Fruit fly (Drosophila melanogaster) whole organism, embryonic: ENCODE data around the gene Rpt6.
A peak's percentile ranks its signal among the peaks of the same experiment; 100 is the strongest.

ENCODE experiments used
- Aef1 ChIP-seq: fragments of 200-800 bp; sonication (Bioruptor generic); IDR thresholded peaks from 3 replicates; pipeline ENCODE4 v1.3.6; 2022; ENCODE audit warnings: missing biosample characterization, missing genetic modification characterization
- Bgb ChIP-seq: fragments of 200-800 bp; sonication (Bioruptor generic); IDR thresholded peaks from 2 replicates; pipeline ENCODE4 v1.3.6; 2022; ENCODE audit warnings: missing biosample characterization, missing genetic modification characterization; ENCODE audit not compliant: partially characterized antibody
- CG1024 ChIP-seq: fragments of 200-800 bp; sonication (Bioruptor generic); IDR thresholded peaks from 2 replicates; pipeline ENCODE4 v1.3.6; 2022; ENCODE audit warnings: missing biosample characterization, missing genetic modification characterization
- CG10366 ChIP-seq: fragments of 200-800 bp; sonication (Bioruptor generic); IDR thresholded peaks from 2 replicates; pipeline ENCODE4 v1.3.6; 2022; ENCODE audit warnings: missing biosample characterization, missing genetic modification characterization
- CG11456 ChIP-seq: fragments of 200-800 bp; sonication (Bioruptor generic); IDR thresholded peaks from 3 replicates; pipeline ENCODE4 v1.3.6; 2022; ENCODE audit warnings: missing biosample characterization, missing genetic modification characterization
- CG12391 ChIP-seq: fragments of 200-800 bp; sonication (Bioruptor generic); optimal IDR thresholded peaks from 3 replicates; lab custom pipeline; 2018; ENCODE audit warnings: missing biosample characterization, mild to moderate bottlenecking, missing genetic modification characterization, moderate library complexity
- CG15696 ChIP-seq: fragments of 200-800 bp; sonication (Bioruptor generic); optimal IDR thresholded peaks from 2 replicates; lab custom pipeline; 2019; ENCODE audit warnings: missing biosample characterization, mild to moderate bottlenecking, missing genetic modification characterization, moderate library complexity
- CG17186 ChIP-seq: fragments of 200-800 bp; sonication (Bioruptor generic); optimal IDR thresholded peaks from 3 replicates; lab custom pipeline; 2017; ENCODE audit warnings: missing biosample characterization, missing genetic modification reagents, missing genetic modification characterization
- CG2712 ChIP-seq: fragments of 200-800 bp; optimal IDR thresholded peaks from 3 replicates; lab custom pipeline; 2019; ENCODE audit warnings: missing biosample characterization, mild to moderate bottlenecking, missing genetic modification characterization, moderate library complexity
- CG30020 ChIP-seq: fragments of 200-800 bp; optimal IDR thresholded peaks from 2 replicates; lab custom pipeline; 2019; ENCODE audit warnings: missing biosample characterization, mild to moderate bottlenecking, missing genetic modification characterization, moderate library complexity
- CG3065 ChIP-seq: fragments of 200-800 bp; sonication (Bioruptor generic); optimal IDR thresholded peaks from 2 replicates; lab custom pipeline; 2016; ENCODE audit warnings: missing biosample characterization, missing genetic modification characterization
- CG31365 ChIP-seq: fragments of 200-800 bp; sonication (Bioruptor generic); optimal IDR thresholded peaks from 2 replicates; lab custom pipeline; 2018; ENCODE audit warnings: missing biosample characterization, mild to moderate bottlenecking, missing genetic modification characterization
- CG34224 ChIP-seq: fragments of 200-800 bp; sonication (Bioruptor generic); IDR thresholded peaks from 3 replicates; pipeline ENCODE4 v1.3.6; 2022; ENCODE audit warnings: missing biosample characterization, missing genetic modification characterization; ENCODE audit not compliant: partially characterized antibody
- CG3847 ChIP-seq: fragments of 200-800 bp; sonication (Bioruptor generic); IDR thresholded peaks from 2 replicates; pipeline ENCODE4 v1.3.6; 2022; ENCODE audit warnings: missing biosample characterization, missing genetic modification characterization
- CG4282 ChIP-seq: fragments of 200-800 bp; sonication (Bioruptor generic); optimal IDR thresholded peaks from 2 replicates; lab custom pipeline; 2016; ENCODE audit warnings: missing biosample characterization, missing genetic modification characterization
- CG4424 ChIP-seq: fragments of 200-800 bp; sonication (Bioruptor generic); optimal IDR thresholded peaks from 3 replicates; lab custom pipeline; 2016; ENCODE audit warnings: missing biosample characterization, missing genetic modification characterization
- CG6765 ChIP-seq: fragments of 200-800 bp; sonication (Bioruptor generic); optimal IDR thresholded peaks from 3 replicates; lab custom pipeline; 2017; ENCODE audit warnings: missing biosample characterization, mild to moderate bottlenecking, missing genetic modification characterization
- CG6813 ChIP-seq: fragments of 200-800 bp; sonication (Bioruptor generic); optimal IDR thresholded peaks from 2 replicates; lab custom pipeline; 2017; ENCODE audit warnings: missing biosample characterization, missing genetic modification characterization, mild to moderate bottlenecking, moderate library complexity, missing genetic modification reagents
- CG8290 ChIP-seq, 3 experiments: fragments of 200-800 bp; sonication (Bioruptor generic); optimal IDR thresholded peaks; 2 replicates each; lab custom pipeline; 2016 to 2019; ENCODE audit warnings: missing biosample characterization in 3 of 3, missing genetic modification characterization in 3 of 3, mild to moderate bottlenecking in 2 of 3, moderate library complexity in 1 of 3
- CG8359 ChIP-seq: fragments of 200-800 bp; sonication (Bioruptor generic); optimal IDR thresholded peaks from 2 replicates; lab custom pipeline; 2017; ENCODE audit warnings: missing biosample characterization, mild to moderate bottlenecking, missing genetic modification characterization, borderline replicate concordance
- CG8388 ChIP-seq: fragments of 200-800 bp; sonication (Bioruptor generic); optimal IDR thresholded peaks from 2 replicates; lab custom pipeline; 2019; ENCODE audit warnings: missing biosample characterization, mild to moderate bottlenecking, missing genetic modification characterization, moderate library complexity
- CG8765 ChIP-seq: fragments of 200-800 bp; sonication (Bioruptor generic); IDR thresholded peaks from 2 replicates; pipeline ENCODE4 v1.3.6; 2022; ENCODE audit warnings: missing biosample characterization, missing genetic modification characterization
- CG9437 ChIP-seq: fragments of 200-800 bp; sonication (Bioruptor generic); optimal IDR thresholded peaks from 2 replicates; lab custom pipeline; 2018; ENCODE audit warnings: missing biosample characterization, mild to moderate bottlenecking, missing genetic modification characterization
- Deaf1 ChIP-seq: fragments of 200-800 bp; optimal IDR thresholded peaks from 3 replicates; lab custom pipeline; 2019; ENCODE audit warnings: missing biosample characterization, mild to moderate bottlenecking, missing genetic modification characterization, moderate library complexity
- Dref ChIP-seq: fragments of 200-800 bp; sonication (Bioruptor generic); IDR thresholded peaks from 2 replicates; pipeline ENCODE4 v1.3.6; 2022; ENCODE audit warnings: missing biosample characterization, missing genetic modification characterization
- Drgx ChIP-seq: fragments of 200-800 bp; sonication (Bioruptor generic); IDR thresholded peaks from 2 replicates; pipeline ENCODE4 v1.3.6; 2022; ENCODE audit warnings: missing biosample characterization, missing genetic modification characterization
- E2f1 ChIP-seq: fragments of 200-800 bp; sonication (Bioruptor generic); IDR thresholded peaks from 2 replicates; pipeline ENCODE4 v1.3.6; 2022; ENCODE audit warnings: missing biosample characterization, missing genetic modification characterization
- Fer1 ChIP-seq: fragments of 200-800 bp; sonication (Bioruptor generic); optimal IDR thresholded peaks from 2 replicates; lab custom pipeline; 2017; ENCODE audit warnings: missing biosample characterization, mild to moderate bottlenecking, missing genetic modification characterization
- GATAe ChIP-seq: fragments of 200-800 bp; sonication (Bioruptor generic); conservative IDR thresholded peaks from 2 replicates; pipeline ENCODE4 v1.3.6; 2022; ENCODE audit warnings: missing biosample characterization, missing genetic modification characterization
- HLH4C ChIP-seq: fragments of 200-800 bp; sonication (Bioruptor generic); IDR thresholded peaks from 3 replicates; pipeline ENCODE4 v1.3.6; 2022; ENCODE audit warnings: missing biosample characterization, missing genetic modification characterization; ENCODE audit not compliant: partially characterized antibody
- Hey ChIP-seq: fragments of 200-800 bp; sonication (Bioruptor generic); optimal IDR thresholded peaks from 3 replicates; lab custom pipeline; 2018; ENCODE audit warnings: missing biosample characterization, mild to moderate bottlenecking, missing genetic modification characterization
- Jarid2 ChIP-seq: fragments of 200-800 bp; sonication (Bioruptor generic); optimal IDR thresholded peaks from 3 replicates; lab custom pipeline; 2017; ENCODE audit warnings: mild to moderate bottlenecking, missing biosample characterization, missing genetic modification reagents, missing genetic modification characterization
- Mrtf ChIP-seq: fragments of 200-800 bp; sonication (Bioruptor generic); IDR thresholded peaks from 3 replicates; pipeline ENCODE4 v1.3.6; 2022; ENCODE audit warnings: missing biosample characterization, missing genetic modification characterization
- Opbp ChIP-seq: fragments of 200-800 bp; sonication (Bioruptor generic); IDR thresholded peaks from 3 replicates; pipeline ENCODE4 v1.3.6; 2022; ENCODE audit warnings: missing biosample characterization, missing genetic modification characterization; ENCODE audit not compliant: partially characterized antibody
- Six4 ChIP-seq: fragments of 200-800 bp; sonication (Bioruptor generic); optimal IDR thresholded peaks from 2 replicates; lab custom pipeline; 2016; ENCODE audit warnings: missing biosample characterization, missing genetic modification characterization
- bigmax ChIP-seq: fragments of 200-800 bp; sonication (Bioruptor generic); optimal IDR thresholded peaks from 2 replicates; lab custom pipeline; 2018; ENCODE audit warnings: missing biosample characterization, mild to moderate bottlenecking, missing genetic modification characterization
- cas ChIP-seq: fragments of 200-800 bp; sonication (Bioruptor generic); IDR thresholded peaks from 2 replicates; pipeline ENCODE4 v1.3.6; 2022; ENCODE audit warnings: missing biosample characterization, missing genetic modification characterization
- chif ChIP-seq, 2 experiments: fragments of 200-800 bp; sonication (Bioruptor generic); optimal IDR thresholded peaks; 3 replicates each; lab custom pipeline; 2016; ENCODE audit warnings: missing biosample characterization in 2 of 2, missing genetic modification characterization in 2 of 2
- chm ChIP-seq: fragments of 200-800 bp; sonication (Bioruptor generic); IDR thresholded peaks from 2 replicates; pipeline ENCODE4 v1.3.6; 2022; ENCODE audit warnings: missing biosample characterization, missing genetic modification characterization
- danr ChIP-seq: fragments of 200-800 bp; sonication (Bioruptor generic); IDR thresholded peaks from 2 replicates; pipeline ENCODE4 v1.3.6; 2022; ENCODE audit warnings: missing biosample characterization, missing genetic modification characterization
- dysf ChIP-seq: fragments of 200-800 bp; sonication (Bioruptor generic); IDR thresholded peaks from 3 replicates; pipeline ENCODE4 v1.3.6; 2022; ENCODE audit warnings: missing biosample characterization, missing genetic modification characterization
- her ChIP-seq: fragments of 200-800 bp; sonication (Bioruptor generic); optimal IDR thresholded peaks from 2 replicates; lab custom pipeline; 2016; ENCODE audit warnings: missing biosample characterization, missing genetic modification characterization
- jumu ChIP-seq: fragments of 200-800 bp; sonication (Bioruptor generic); optimal IDR thresholded peaks from 3 replicates; lab custom pipeline; 2016; ENCODE audit warnings: missing biosample characterization, missing genetic modification characterization
- klu ChIP-seq: fragments of 200-800 bp; sonication (Bioruptor generic); IDR thresholded peaks from 2 replicates; pipeline ENCODE4 v1.3.6; 2022; ENCODE audit warnings: missing biosample characterization, missing genetic modification characterization
- nmo ChIP-seq: fragments of 200-800 bp; sonication (Bioruptor generic); optimal IDR thresholded peaks from 2 replicates; lab custom pipeline; 2018; ENCODE audit warnings: missing biosample characterization, mild to moderate bottlenecking, missing genetic modification characterization, moderate library complexity
- pnt ChIP-seq: fragments of 200-800 bp; sonication (Bioruptor generic); optimal IDR thresholded peaks from 3 replicates; lab custom pipeline; 2016; ENCODE audit warnings: missing biosample characterization, missing genetic modification characterization
- scrt ChIP-seq: fragments of 200-800 bp; sonication (Bioruptor generic); optimal IDR thresholded peaks from 2 replicates; lab custom pipeline; 2018; ENCODE audit warnings: missing biosample characterization, mild to moderate bottlenecking, missing genetic modification characterization, moderate library complexity
- sd ChIP-seq: fragments of 200-800 bp; sonication (Bioruptor generic); optimal IDR thresholded peaks from 3 replicates; lab custom pipeline; 2018; ENCODE audit warnings: missing biosample characterization, mild to moderate bottlenecking, missing genetic modification characterization, moderate library complexity
- sisA ChIP-seq: fragments of 200-800 bp; sonication (Bioruptor generic); IDR thresholded peaks from 2 replicates; pipeline ENCODE4 v1.3.6; 2022; ENCODE audit warnings: missing biosample characterization, missing genetic modification characterization
- yki ChIP-seq: fragments of >200 bp; optimal IDR thresholded peaks from 3 replicates; lab custom pipeline; 2018

The Rpt6 gene

dm6 chrX:21349800-21350309, 34.0 kb downstream of the Rpt6 start, which contains the start of the genes peng and sol (continued):
- TF ChIP-seq Six4: peak; percentile 72
- peak; percentile 69 for TF ChIP-seq CG3847 (GFP tag; lab: Robert Waterston, UW)
- no peak for TF ChIP-seq cas (GFP tag; lab: Robert Waterston, UW)
- no peak for TF ChIP-seq HLH4C
- no peak for TF ChIP-seq CG1024 (GFP tag; lab: Robert Waterston, UW)
- no peak for TF ChIP-seq sd (tag; lab: Kevin White, UChicago)
- TF ChIP-seq CG11456: no peak; the same call in 2 of the 3 replicates
- peak; percentile 56 for TF ChIP-seq Aef1 (GFP tag; lab: Robert Waterston, UW)
- TF ChIP-seq GATAe (GFP tag; lab: Robert Waterston, UW): no peak
- TF ChIP-seq dysf (GFP tag; lab: Robert Waterston, UW): peak; percentile 56; the same call in 2 of the 3 replicates
- peak; percentile 7 for TF ChIP-seq CG3065 (GFP tag; lab: Kevin White, UChicago)
- no peak for TF ChIP-seq bigmax (GFP tag; lab: Kevin White, UChicago)
- TF ChIP-seq yki (lab: Kevin White, UChicago): no peak
- peak; percentile 59 for TF ChIP-seq CG10366
- TF ChIP-seq Fer1: peak; percentile 72
- TF ChIP-seq Opbp (GFP tag; lab: Robert Waterston, UW): no peak
- peak; percentile 78 for TF ChIP-seq CG4424 (GFP tag; lab: Kevin White, UChicago)
- peak; percentile 27 for TF ChIP-seq scrt
- TF ChIP-seq E2f1 (GFP tag; lab: Robert Waterston, UW): peak; percentile 49; the same call in 1 of the 2 replicates
- TF ChIP-seq CG6765: peak; percentile 19
- TF ChIP-seq CG9437 (GFP tag; lab: Kevin White, UChicago): peak; percentile 60
- TF ChIP-seq CG8388 (GFP tag; lab: Kevin White, UChicago): peak; percentile 61
- peak; percentile 65 for TF ChIP-seq CG2712 (tag; lab: Kevin White, UChicago)
- peak; percentile 56 for TF ChIP-seq CG30020 (tag; lab: Kevin White, UChicago)
- TF ChIP-seq CG31365 (tag; lab: Kevin White, UChicago): no peak
- TF ChIP-seq klu: peak; percentile 52
- TF ChIP-seq Drgx (GFP tag; lab: Robert Waterston, UW): peak; percentile 35; the same call in 1 of the 2 replicates
- no peak for TF ChIP-seq CG34224
- TF ChIP-seq CG12391 (tag; lab: Kevin White, UChicago): peak; percentile 84
- TF ChIP-seq Deaf1 (tag; lab: Kevin White, UChicago): peak; percentile 18
- no peak for TF ChIP-seq Hey (tag; lab: Kevin White, UChicago)
- TF ChIP-seq CG8765 (GFP tag; lab: Robert Waterston, UW): no peak; the same call in 1 of the 2 replicates
- TF ChIP-seq her (GFP tag; lab: Kevin White, UChicago): peak; percentile 40
- peak; percentile 50; the same call in 1 of the 2 replicates for TF ChIP-seq sisA (GFP tag; lab: Robert Waterston, UW)
- peak; percentile 45; the same call in 1 of the 2 replicates for TF ChIP-seq danr (GFP tag; lab: Robert Waterston, UW)
- TF ChIP-seq Dref: peak; percentile 31
- no peak for TF ChIP-seq chm
- no peak for TF ChIP-seq Bgb
- no peak for TF ChIP-seq Jarid2
- TF ChIP-seq chif (GFP tag; optimal IDR thresholded peaks at IDR 0.05; lab: Kevin White, UChicago): peak; percentile 61 to 74
- peak; percentile 100 for TF ChIP-seq CG8290 (GFP tag; optimal IDR thresholded peaks at IDR 0.05; lab: Kevin White, UChicago)
- peak; percentile 98 to 100 for TF ChIP-seq CG8290 (tag; optimal IDR thresholded peaks at IDR 0.05; lab: Kevin White, UChicago)
- TF ChIP-seq CG8359 (GFP tag; lab: Kevin White, UChicago): peak; percentile 10
- TF ChIP-seq nmo (GFP tag; lab: Kevin White, UChicago): peak; percentile 85
- TF ChIP-seq CG4282: peak; percentile 34
- TF ChIP-seq CG17186 (GFP tag; lab: Kevin White, UChicago): peak; percentile 0
- TF ChIP-seq jumu: peak; percentile 58
- peak; percentile 59 for TF ChIP-seq pnt (GFP tag; lab: Kevin White, UChicago)
- peak; percentile 30 for TF ChIP-seq CG6813
- TF ChIP-seq Mrtf (GFP tag; lab: Robert Waterston, UW): peak; percentile 52; the same call in 1 of the 3 replicates
- TF ChIP-seq CG15696 (tag; lab: Kevin White, UChicago): peak; percentile 60
